Worm (Caenorhabditis elegans): Measurements from ENCODE around the gene R10D12.10.

R10D12.10 gene

DNA sequence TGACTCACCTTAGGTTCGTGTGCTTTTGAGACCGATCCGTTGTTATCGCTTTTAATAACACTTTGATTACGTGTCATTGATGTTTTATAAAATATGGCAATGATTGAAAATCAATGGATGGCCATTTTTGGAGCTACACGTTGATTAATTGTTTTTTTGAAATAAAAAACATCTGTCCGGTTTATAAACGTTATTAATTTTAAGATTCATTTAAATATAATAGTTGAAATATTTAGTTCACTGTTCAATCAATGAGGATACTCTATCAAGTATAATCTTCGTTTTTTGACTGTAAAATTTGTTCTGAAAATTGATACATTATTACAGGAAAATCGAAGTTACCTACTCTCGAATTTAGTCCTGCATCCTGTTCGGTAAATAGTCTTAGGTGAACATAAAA is at the start of gene R10D12.10:
Gene R10D12.10 (minus strand): TSS at position 101 of the 400 bp plus-strand sequence.
- no peak for TF ChIP-seq F52B5.7 (tag; optimal IDR thresholded peaks at IDR 0.05)
- no peak for TF ChIP-seq lin-40 (tag; optimal IDR thresholded peaks at IDR 0.05)
- no peak for TF ChIP-seq F10E7.11 (tag; optimal IDR thresholded peaks at IDR 0.05)
- no peak for TF ChIP-seq ceh-91 (GFP tag; IDR thresholded peaks at IDR 0.05)
- TF ChIP-seq B0019.2 (GFP tag; conservative IDR thresholded peaks at IDR 0.05): no peak
- TF ChIP-seq F55B11.4 (tag; optimal IDR thresholded peaks at IDR 0.05; ENCODE audit: borderline replicate concordance, insufficient read depth): no peak
- no peak for TF ChIP-seq gei-17 (GFP tag; optimal IDR thresholded peaks at IDR 0.05)
- TF ChIP-seq ztf-26 (tag; optimal IDR thresholded peaks at IDR 0.05): no peak
- no peak for TF ChIP-seq madf-8 (GFP tag; conservative IDR thresholded peaks at IDR 0.05)
- no peak for TF ChIP-seq die-1 (tag; optimal IDR thresholded peaks at IDR 0.05)
- no peak for TF ChIP-seq lsy-27 (tag; optimal IDR thresholded peaks at IDR 0.05; ENCODE audit: borderline replicate concordance, insufficient read depth)
- no peak for TF ChIP-seq ztf-6 (GFP tag; IDR thresholded peaks at IDR 0.05)
- TF ChIP-seq zfh-2 (GFP tag; conservative IDR thresholded peaks at IDR 0.05): no peak
- TF ChIP-seq egl-18 (GFP tag; IDR thresholded peaks at IDR 0.05): no peak
- no peak for TF ChIP-seq repo-1 (tag; optimal IDR thresholded peaks at IDR 0.05)
- TF ChIP-seq aptf-2 (GFP tag; conservative IDR thresholded peaks at IDR 0.05): no peak
- TF ChIP-seq nfya-1 (tag; optimal IDR thresholded peaks at IDR 0.05; ENCODE audit: borderline replicate concordance, insufficient read depth): no peak

DNA sequence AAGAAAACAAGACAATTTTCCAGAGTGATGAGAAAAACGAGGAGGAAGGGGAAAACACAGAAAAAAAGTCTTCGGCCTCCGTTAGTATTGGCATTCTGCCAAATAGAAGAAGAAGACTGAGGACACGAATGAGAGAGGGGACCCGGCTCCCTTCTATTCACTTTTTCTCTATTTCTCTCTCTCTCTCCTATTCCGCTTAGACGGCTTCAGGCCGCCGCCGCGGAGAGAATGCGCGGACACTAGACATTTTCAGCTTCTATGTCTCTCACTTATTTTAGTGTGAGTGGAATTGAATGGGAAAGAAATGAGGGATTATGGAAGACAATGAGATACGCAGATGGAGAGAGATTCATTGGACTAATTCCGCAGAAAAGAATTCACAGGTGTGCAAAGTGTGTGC is 48.7 kb upstream of the R10D12.10 start:
- TF ChIP-seq him-1 (tag; optimal IDR thresholded peaks at IDR 0.05) (no peak), rcor-1 (GFP tag; IDR thresholded peaks at IDR 0.05) (no peak), ccch-3 (GFP tag; optimal IDR thresholded peaks at IDR 0.05) (no peak), hrde-1 (tag; optimal IDR thresholded peaks at IDR 0.05; ENCODE audit: borderline replicate concordance) (no peak), mxl-1 (tag; optimal IDR thresholded peaks at IDR 0.05) (no peak), zfh-2 (GFP tag; conservative IDR thresholded peaks at IDR 0.05) (0 out of 2 replicates have a peak, but pooled peaks have one; percentile 16)

DNA sequence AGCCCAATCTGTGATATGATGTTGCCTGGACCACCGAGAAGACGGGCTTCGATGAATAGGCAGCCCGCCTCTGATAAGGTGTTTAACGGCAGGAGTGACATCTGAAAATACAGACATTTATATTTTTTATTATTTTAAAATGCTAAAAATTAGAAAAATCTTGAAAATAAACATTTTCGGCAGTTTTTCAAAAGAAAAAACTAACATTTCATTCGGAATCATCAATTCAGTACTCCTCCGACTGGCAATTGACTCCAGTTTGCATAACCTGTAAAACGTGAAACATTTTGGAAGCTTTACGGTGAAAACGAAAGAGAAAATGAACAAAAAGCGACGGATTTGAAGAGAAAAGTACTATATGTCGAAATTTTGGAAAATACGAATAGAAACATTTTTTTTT is 47.7 kb upstream of the R10D12.10 start, which contains the start of gene ric-7:
Gene ric-7 (minus strand): TSS at position 101 of the 400 bp plus-strand sequence.
- TF ChIP-seq athp-1 (tag; optimal IDR thresholded peaks at IDR 0.05) (no peak), tbx-9 (tag; optimal IDR thresholded peaks at IDR 0.05; ENCODE audit: borderline replicate concordance) (no peak), ama-1 (optimal IDR thresholded peaks at IDR 0.05) (no peak), ama-1 (GFP tag; optimal IDR thresholded peaks at IDR 0.05) (no peak), nhr-90 (tag; optimal IDR thresholded peaks at IDR 0.05) (no peak), efl-1 (GFP tag; optimal IDR thresholded peaks at IDR 0.05) (no peak), ztf-26 (tag; optimal IDR thresholded peaks at IDR 0.05) (no peak), ztf-18 (tag; optimal IDR thresholded peaks at IDR 0.05) (no peak), F37B4.10 (GFP tag; IDR thresholded peaks at IDR 0.05) (no peak), egl-44 (GFP tag; IDR thresholded peaks at IDR 0.05) (no peak), nhr-120 (GFP tag; IDR thresholded peaks at IDR 0.05) (no peak), snpc-1.1 (tag; optimal IDR thresholded peaks at IDR 0.05; ENCODE audit: insufficient read depth) (no peak), Y95B8A.8 (GFP tag; IDR thresholded peaks at IDR 0.05) (no peak), hlh-26 (GFP tag; conservative IDR thresholded peaks at IDR 0.05) (no peak), nhr-80 (tag; optimal IDR thresholded peaks at IDR 0.05) (no peak), ets-4 (GFP tag; optimal IDR thresholded peaks at IDR 0.05) (no peak), lir-1 (GFP tag; conservative IDR thresholded peaks at IDR 0.05) (no peak)

Data from whole organism, young adult.